Worm (Caenorhabditis elegans): ENCODE data around the gene slc-28.2.

- no peak for TF ChIP-seq fkh-10 (GFP tag; optimal IDR thresholded peaks at IDR 0.05)
- TF ChIP-seq ama-1 (optimal IDR thresholded peaks at IDR 0.05), result no peak
- TF ChIP-seq nhr-76 (tag; optimal IDR thresholded peaks at IDR 0.05), result no peak
- TF ChIP-seq ztf-4 (tag; optimal IDR thresholded peaks at IDR 0.05), result no peak
Observed at ce11 chrV:3424341-3424740, 35.7 kb upstream of the slc-28.2 start, which contains the start of gene srab-21.

Data from whole organism, L3 larva.